Fruit fly (Drosophila melanogaster) whole organism, wandering third instar larva: Measurements from ENCODE around the gene Brms1.

Experiments
- Dfd ChIP-seq: fragments of >200 bp; optimal IDR thresholded peaks from 2 replicates; lab custom pipeline; 2017; ENCODE audit warnings: missing biosample characterization, missing genetic modification characterization
- Dif ChIP-seq: fragments of 200-275, 200-300 bp; sonication (Bioruptor generic); optimal IDR thresholded peaks from 2 replicates; lab custom pipeline; 2018; ENCODE audit warnings: missing biosample characterization, missing genetic modification characterization; ENCODE audit not compliant: partially characterized antibody
- OdsH ChIP-seq: fragments of 200-800 bp; sonication (Bioruptor generic); optimal IDR thresholded peaks from 2 replicates; lab custom pipeline; 2016; ENCODE audit warnings: missing biosample characterization, mild to moderate bottlenecking, missing genetic modification characterization
- h ChIP-seq: fragments of 200-800 bp; sonication (Bioruptor generic); optimal IDR thresholded peaks from 3 replicates; lab custom pipeline; 2016; ENCODE audit warnings: missing biosample characterization, mild to moderate bottlenecking, missing genetic modification characterization
- pan ChIP-seq: fragments of >200 bp; optimal IDR thresholded peaks from 2 replicates; lab custom pipeline; 2017
- psq ChIP-seq: fragments of 200-800 bp; sonication (Bioruptor generic); optimal IDR thresholded peaks from 3 replicates; lab custom pipeline; 2017; ENCODE audit warnings: missing biosample characterization, mild to moderate bottlenecking, missing genetic modification characterization, moderate library complexity

dm6 chrX:12887549-12887948 lies 21.9 kb downstream of the Brms1 start:
- TF ChIP-seq pan = no peak
- no peak for TF ChIP-seq h
- no peak for TF ChIP-seq Dif (GFP tag; lab: Kevin White, UChicago)
- TF ChIP-seq Dfd (GFP tag; lab: Kevin White, UChicago) = no peak
- no peak for TF ChIP-seq psq
- TF ChIP-seq OdsH = no peak
